Worm (Caenorhabditis elegans): ENCODE data around the gene hpo-36.

The hpo-36 gene

DNA sequence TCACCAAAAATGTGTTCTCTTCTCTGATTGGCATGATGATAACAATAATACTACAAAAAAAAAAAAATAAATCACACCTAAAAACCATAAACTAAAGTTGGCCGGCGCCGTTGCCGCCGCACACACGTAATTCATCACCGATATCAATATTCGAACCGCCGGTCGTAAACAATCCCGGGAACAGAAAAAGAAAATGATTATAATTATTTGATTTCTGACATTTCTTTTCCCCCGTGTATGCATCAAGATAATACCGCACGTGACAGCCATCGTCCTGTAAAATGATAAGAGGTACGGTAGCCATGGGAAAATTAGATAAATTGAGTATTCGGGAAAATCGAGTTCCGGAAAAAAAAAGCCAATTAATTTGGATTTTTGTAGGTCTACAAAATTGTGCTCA lies 42.1 kb downstream of the hpo-36 start:
- TF ChIP-seq nfya-1 (tag; optimal IDR thresholded peaks at IDR 0.05; ENCODE audit: insufficient read depth), result peak; percentile 8
- TF ChIP-seq jun-1 (tag; optimal IDR thresholded peaks at IDR 0.05), result peak; percentile 37
- no peak for TF ChIP-seq lsy-12 (tag; optimal IDR thresholded peaks at IDR 0.05)
- TF ChIP-seq pha-4 (tag; optimal IDR thresholded peaks at IDR 0.05), result peak; percentile 14
- TF ChIP-seq zag-1 (tag; optimal IDR thresholded peaks at IDR 0.05), result no peak
- TF ChIP-seq elt-2 (tag; optimal IDR thresholded peaks at IDR 0.05), result peak; percentile 98
- TF ChIP-seq ceh-9 (tag; optimal IDR thresholded peaks at IDR 0.05), result no peak
- no peak for TF ChIP-seq snpc-4 (tag; optimal IDR thresholded peaks at IDR 0.05)
- peak; percentile 59 for TF ChIP-seq pqm-1 (tag; optimal IDR thresholded peaks at IDR 0.05)

DNA sequence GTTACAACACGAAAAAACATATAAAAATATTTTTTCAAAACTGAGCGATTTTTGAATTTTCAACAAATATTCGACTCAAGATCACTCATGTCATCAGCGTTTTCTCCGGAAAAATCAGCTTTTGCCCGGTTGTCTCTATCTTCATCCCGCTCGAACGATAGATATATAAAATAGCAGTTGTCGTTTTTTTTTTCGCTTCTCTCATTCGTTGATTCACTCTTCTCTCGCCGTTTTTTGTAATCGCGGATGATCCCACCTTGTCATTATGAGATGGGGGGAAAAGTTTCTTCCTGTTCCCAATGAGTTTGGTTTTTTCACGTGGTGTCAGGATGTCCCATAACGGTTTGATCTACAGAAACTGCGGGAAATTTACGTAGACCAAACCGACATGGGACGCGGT lies 43.9 kb downstream of the hpo-36 start:
- TF ChIP-seq egl-27 (tag; optimal IDR thresholded peaks at IDR 0.05) (no peak), R02D3.7 (tag; optimal IDR thresholded peaks at IDR 0.05) (no peak), nfya-1 (tag; optimal IDR thresholded peaks at IDR 0.05; ENCODE audit: insufficient read depth) (peak; percentile 11), unc-62 (GFP tag; optimal IDR thresholded peaks at IDR 0.05) (no peak)

DNA sequence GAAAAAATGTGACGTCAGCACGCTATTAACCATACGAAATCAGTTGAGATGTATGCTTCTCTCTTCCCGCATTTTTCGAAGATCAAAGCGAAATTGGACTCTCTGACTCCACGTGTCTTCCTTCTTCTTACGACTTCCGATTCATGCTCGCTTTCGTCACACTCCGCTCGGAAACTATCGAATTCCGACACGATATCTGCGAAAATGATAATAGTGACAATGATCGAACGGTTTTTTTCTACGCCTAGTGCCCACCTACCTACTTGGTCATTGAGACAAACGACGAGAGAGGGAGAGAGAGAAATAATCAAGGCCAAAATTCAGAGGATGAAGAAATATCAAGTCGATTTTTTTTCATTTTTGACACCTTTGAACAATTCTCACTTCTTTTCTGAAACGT lies 45.5 kb downstream of the hpo-36 start:
- TF ChIP-seq nhr-25 (tag; optimal IDR thresholded peaks at IDR 0.05) (no peak), nhr-23 (tag; optimal IDR thresholded peaks at IDR 0.05) (no peak), nhr-77 (tag; optimal IDR thresholded peaks at IDR 0.05) (no peak), nhr-11 (tag; optimal IDR thresholded peaks at IDR 0.05) (no peak), mml-1 (tag; optimal IDR thresholded peaks at IDR 0.05) (no peak), elt-1 (tag; optimal IDR thresholded peaks at IDR 0.05) (no peak), hmg-11 (tag; optimal IDR thresholded peaks at IDR 0.05) (no peak), fos-1 (tag; optimal IDR thresholded peaks at IDR 0.05) (no peak), lin-15B (tag; optimal IDR thresholded peaks at IDR 0.05) (no peak), nfya-1 (tag; optimal IDR thresholded peaks at IDR 0.05; ENCODE audit: insufficient read depth) (no peak), ama-1 (optimal IDR thresholded peaks at IDR 0.05) (no peak), zag-1 (tag; optimal IDR thresholded peaks at IDR 0.05) (no peak), nhr-12 (tag; optimal IDR thresholded peaks at IDR 0.05) (no peak), fkh-10 (GFP tag; optimal IDR thresholded peaks at IDR 0.05) (no peak), pha-4 (tag; optimal IDR thresholded peaks at IDR 0.05) (no peak), lin-39 (tag; optimal IDR thresholded peaks at IDR 0.05) (no peak), tbx-2 (tag; optimal IDR thresholded peaks at IDR 0.05) (no peak), daf-12 (tag; optimal IDR thresholded peaks at IDR 0.05) (no peak), fkh-2 (tag; optimal IDR thresholded peaks at IDR 0.05) (no peak), nhr-43 (tag; optimal IDR thresholded peaks at IDR 0.05; ENCODE audit: poor library complexity, severe bottlenecking) (no peak)

DNA sequence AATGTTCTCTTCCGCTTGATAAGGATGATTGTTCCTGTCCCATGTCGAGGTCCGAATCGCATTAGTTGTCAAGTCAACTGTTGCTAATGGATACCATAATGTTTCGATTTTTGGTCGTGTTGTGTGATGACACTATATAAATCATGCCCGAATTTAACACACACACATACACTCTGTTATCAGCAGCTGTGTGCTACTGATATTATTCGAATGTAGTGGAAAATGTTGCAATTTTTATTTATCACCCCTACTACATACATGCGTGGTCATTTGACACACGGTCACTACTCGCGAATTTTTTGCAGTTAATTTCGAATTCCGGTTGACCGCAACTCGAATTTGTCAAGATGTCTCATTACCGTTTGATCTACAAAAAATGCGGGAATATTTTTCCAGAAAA lies 46.6 kb downstream of the hpo-36 start:
- TF ChIP-seq mdl-1 (tag; optimal IDR thresholded peaks at IDR 0.05), result no peak
- TF ChIP-seq pqm-1 (tag; optimal IDR thresholded peaks at IDR 0.05), result peak; percentile 50
- TF ChIP-seq elt-2 (tag; optimal IDR thresholded peaks at IDR 0.05), result peak; percentile 56

DNA sequence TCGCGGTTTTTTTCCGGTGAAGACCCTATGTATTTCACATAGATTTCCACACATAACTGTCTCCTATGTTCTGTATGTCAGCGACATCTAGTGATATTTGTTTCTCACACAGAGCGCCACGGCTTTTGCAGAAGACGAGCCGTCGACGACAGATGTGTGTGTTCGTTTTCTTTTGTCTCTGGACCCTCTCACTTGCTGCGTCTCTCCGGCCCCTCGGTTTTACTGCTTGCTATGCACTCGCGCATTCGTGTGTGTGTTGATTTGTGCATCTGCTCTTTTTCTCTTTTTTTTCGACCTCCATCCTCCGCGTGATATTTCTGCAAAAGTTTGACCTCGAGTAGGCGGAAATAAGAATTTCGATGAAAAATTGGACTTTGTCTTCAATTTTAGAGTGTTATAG lies 50.5 kb downstream of the hpo-36 start:
- TF ChIP-seq nhr-67 (tag; optimal IDR thresholded peaks at IDR 0.05) (no peak), eor-1 (tag; optimal IDR thresholded peaks at IDR 0.05) (no peak), ZK546.5 (tag; optimal IDR thresholded peaks at IDR 0.05) (no peak), snpc-4 (tag; optimal IDR thresholded peaks at IDR 0.05) (no peak), nhr-43 (tag; optimal IDR thresholded peaks at IDR 0.05; ENCODE audit: poor library complexity, severe bottlenecking) (no peak), nfya-1 (tag; optimal IDR thresholded peaks at IDR 0.05; ENCODE audit: insufficient read depth) (peak; percentile 59), nhr-23 (tag; optimal IDR thresholded peaks at IDR 0.05) (no peak), pha-4 (tag; optimal IDR thresholded peaks at IDR 0.05) (no peak), hmg-11 (tag; optimal IDR thresholded peaks at IDR 0.05) (peak; percentile 52), aly-2 (tag; optimal IDR thresholded peaks at IDR 0.05) (no peak), egl-5 (tag; optimal IDR thresholded peaks at IDR 0.05) (no peak), ztf-4 (tag; optimal IDR thresholded peaks at IDR 0.05) (no peak), ztf-11 (tag; optimal IDR thresholded peaks at IDR 0.05) (no peak), unc-39 (tag; optimal IDR thresholded peaks at IDR 0.05) (no peak), mml-1 (tag; optimal IDR thresholded peaks at IDR 0.05) (no peak), jun-1 (tag; optimal IDR thresholded peaks at IDR 0.05) (no peak), lin-15B (tag; optimal IDR thresholded peaks at IDR 0.05) (peak; percentile 29), tbx-2 (tag; optimal IDR thresholded peaks at IDR 0.05) (no peak), lsy-12 (tag; optimal IDR thresholded peaks at IDR 0.05) (no peak), lin-39 (tag; optimal IDR thresholded peaks at IDR 0.05) (peak; percentile 46), pqm-1 (tag; optimal IDR thresholded peaks at IDR 0.05) (no peak)
